Fruit fly (Drosophila melanogaster): ENCODE measurements around the gene Jarid2.

- TF ChIP-seq usp (GFP tag; optimal IDR thresholded peaks at IDR 0.05) (no peak), psq (optimal IDR thresholded peaks at IDR 0.05) (no peak), pan (optimal IDR thresholded peaks at IDR 0.05) (peak; percentile 4), EcR (GFP tag; optimal IDR thresholded peaks at IDR 0.05) (no peak), CG8478 (optimal IDR thresholded peaks at IDR 0.05) (no peak), Dll (optimal IDR thresholded peaks at IDR 0.05) (no peak)
Observed at dm6 chr3L:9431848-9432623, 44.8 kb upstream of the Jarid2 start.
